Fruit fly (Drosophila melanogaster): ENCODE measurements around the gene CG4098.

Gene CG4098

dm6 chr3L:16647578-16648113, 38.5 kb upstream of the CG4098 start, which contains the start of gene Abl (continued):
- TF ChIP-seq knrl (GFP tag; IDR thresholded peaks at IDR 0.05; ENCODE audit: partially characterized antibody) (peak; percentile 83), CG3995 (GFP tag; optimal IDR thresholded peaks at IDR 0.05) (peak; percentile 28), tx (GFP tag; optimal IDR thresholded peaks at IDR 0.05) (peak; percentile 68), CG17328 (GFP tag; IDR thresholded peaks at IDR 0.05) (no peak; the same call in 1 of the 2 replicates), CG18599 (GFP tag; optimal IDR thresholded peaks at IDR 0.05) (peak; percentile 78), BtbVII (GFP tag; optimal IDR thresholded peaks at IDR 0.05) (no peak), CG8765 (GFP tag; IDR thresholded peaks at IDR 0.05) (no peak), jigr1 (GFP tag; IDR thresholded peaks at IDR 0.05) (no peak), CG13296 (GFP tag; optimal IDR thresholded peaks at IDR 0.05) (no peak), ATbp (GFP tag; optimal IDR thresholded peaks at IDR 0.05) (no peak), fu2 (GFP tag; optimal IDR thresholded peaks at IDR 0.05) (peak; percentile 76), CG30020 (tag; optimal IDR thresholded peaks at IDR 0.05) (peak; percentile 39), nerfin-1 (tag; optimal IDR thresholded peaks at IDR 0.05) (peak; percentile 89), Mrtf (GFP tag; IDR thresholded peaks at IDR 0.05) (0 out of 3 replicates have a peak, but pooled peaks have one; percentile 14), ase (GFP tag; IDR thresholded peaks at IDR 0.05) (no peak), CG11695 (GFP tag; IDR thresholded peaks at IDR 0.05) (no peak), zfh1 (GFP tag; IDR thresholded peaks at IDR 0.05) (0 out of 3 replicates have a peak, but pooled peaks have one; percentile 43), CG4820 (GFP tag; optimal IDR thresholded peaks at IDR 0.05) (peak; percentile 31), Hmr (GFP tag; optimal IDR thresholded peaks at IDR 0.05) (peak; percentile 95), pfk (GFP tag; optimal IDR thresholded peaks at IDR 0.05) (no peak), Hey (tag; optimal IDR thresholded peaks at IDR 0.05) (no peak), CkIIα-i1 (GFP tag; IDR thresholded peaks at IDR 0.05) (no peak), Usf (GFP tag; optimal IDR thresholded peaks at IDR 0.05) (peak; percentile 46), HLHmδ (GFP tag; optimal IDR thresholded peaks at IDR 0.05) (peak; percentile 86), sqz (GFP tag; optimal IDR thresholded peaks at IDR 0.05) (no peak), eve (GFP tag; optimal IDR thresholded peaks at IDR 0.05) (no peak), CG5245 (GFP tag; optimal IDR thresholded peaks at IDR 0.05) (peak; percentile 5), CG32772 (GFP tag; IDR thresholded peaks at IDR 0.05) (no peak), CG17802 (tag; optimal IDR thresholded peaks at IDR 0.05) (no peak), CG2678 (tag; optimal IDR thresholded peaks at IDR 0.05) (peak; percentile 47), CG31224 (GFP tag; IDR thresholded peaks at IDR 0.05) (no peak), vnd (GFP tag; IDR thresholded peaks at IDR 0.05; ENCODE audit: partially characterized antibody) (peak; percentile 52; the same call in 2 of the 3 replicates), CG6854 (GFP tag; optimal IDR thresholded peaks at IDR 0.05) (no peak), CG9727 (GFP tag; optimal IDR thresholded peaks at IDR 0.05) (peak; percentile 13), esg (GFP tag; conservative IDR thresholded peaks at IDR 0.05) (no peak), crol (GFP tag; IDR thresholded peaks at IDR 0.05) (peak; percentile 61; the same call in 1 of the 2 replicates), tgo (GFP tag; IDR thresholded peaks at IDR 0.05) (peak; percentile 39; the same call in 1 of the 3 replicates), ken (GFP tag; IDR thresholded peaks at IDR 0.05) (peak; percentile 56; the same call in 2 of the 3 replicates), toy (GFP tag; IDR thresholded peaks at IDR 0.05) (no peak), prd (optimal IDR thresholded peaks at IDR 0.05) (no peak), prd (GFP tag; IDR thresholded peaks at IDR 0.05) (0 out of 3 replicates have a peak, but pooled peaks have one; percentile 10), Dad (GFP tag; optimal IDR thresholded peaks at IDR 0.05) (peak; percentile 87), ato (GFP tag; IDR thresholded peaks at IDR 0.05; ENCODE audit: partially characterized antibody) (peak; percentile 61), CG17385 (GFP tag; optimal IDR thresholded peaks at IDR 0.05) (no peak), Adf1 (GFP tag; IDR thresholded peaks at IDR 0.05) (0 out of 2 replicates have a peak, but pooled peaks have one; percentile 14), CrebB (tag; optimal IDR thresholded peaks at IDR 0.05) (peak; percentile 78), MTF-1 (GFP tag; optimal IDR thresholded peaks at IDR 0.05; ENCODE audit: borderline replicate concordance) (peak; percentile 16), YL-1 (GFP tag; optimal IDR thresholded peaks at IDR 0.05) (peak; percentile 73), CG11398 (GFP tag; optimal IDR thresholded peaks at IDR 0.05) (peak; percentile 22), CG7963 (GFP tag; IDR thresholded peaks at IDR 0.05; ENCODE audit: partially characterized antibody) (peak; percentile 67)
